Worm (Caenorhabditis elegans) whole organism, young adult: ENCODE results near the gene ndc-80.

Experiments used
- B0261.1 ChIP-seq: sonication (generic microtip); optimal IDR thresholded peaks from 2 replicates; lab custom pipeline; 2016; ENCODE audit warnings: mild to moderate bottlenecking, missing genetic modification characterization, moderate library complexity, missing compliant biosample characterization
- F22D6.2 ChIP-seq: sonication (generic microtip); optimal IDR thresholded peaks from 2 replicates; lab custom pipeline; 2016; ENCODE audit warnings: mild to moderate bottlenecking, missing genetic modification characterization, missing compliant biosample characterization
- F33H1.4 ChIP-seq: fragments of 200-800 bp; sonication (Bioruptor generic); IDR thresholded peaks from 2 replicates; pipeline ENCODE4 v1.3.6; 2022; ENCODE audit warnings: missing genetic modification reagents, missing genetic modification characterization, missing compliant biosample characterization
- F55B11.4 ChIP-seq: sonication (generic microtip); optimal IDR thresholded peaks from 2 replicates; lab custom pipeline; 2016; ENCODE audit warnings: missing compliant biosample characterization, missing genetic modification characterization, borderline replicate concordance; ENCODE audit not compliant: insufficient read depth
- K11D2.4 ChIP-seq: fragments of 200-800 bp; sonication (Bioruptor generic); IDR thresholded peaks from 2 replicates; pipeline ENCODE4 v1.3.6; 2022; ENCODE audit warnings: missing genetic modification reagents, missing genetic modification characterization, missing compliant biosample characterization
- K12H6.12 ChIP-seq: fragments of 200-800 bp; sonication (Bioruptor generic); optimal IDR thresholded peaks from 2 replicates; lab custom pipeline; 2018; ENCODE audit warnings: mild to moderate bottlenecking, missing genetic modification characterization, missing compliant biosample characterization
- Y67H2A.10 ChIP-seq: fragments of 200-800 bp; sonication (Bioruptor generic); conservative IDR thresholded peaks from 2 replicates; pipeline ENCODE4 v1.3.6; 2022; ENCODE audit warnings: missing genetic modification reagents, missing genetic modification characterization, missing compliant biosample characterization
- Y79H2A.3 ChIP-seq: fragments of 200-800 bp; sonication (Bioruptor generic); conservative IDR thresholded peaks from 2 replicates; pipeline ENCODE4 v1.3.6; 2022; ENCODE audit warnings: missing genetic modification reagents, missing genetic modification characterization, missing compliant biosample characterization
- Y95B8A.8 ChIP-seq: fragments of 200-800 bp; sonication (Bioruptor generic); IDR thresholded peaks from 2 replicates; pipeline ENCODE4 v1.3.6; 2022; ENCODE audit warnings: missing genetic modification reagents, missing genetic modification characterization, missing compliant biosample characterization
- ZK185.1 ChIP-seq: sonication (generic microtip); optimal IDR thresholded peaks from 2 replicates; lab custom pipeline; 2016; ENCODE audit warnings: mild to moderate bottlenecking, missing genetic modification characterization, missing compliant biosample characterization; ENCODE audit not compliant: poor library complexity, severe bottlenecking
- aptf-2 ChIP-seq: fragments of 200-800 bp; sonication (Bioruptor generic); conservative IDR thresholded peaks from 2 replicates; pipeline ENCODE4 v1.3.6; 2022; ENCODE audit warnings: missing genetic modification reagents, missing genetic modification characterization, missing compliant biosample characterization
- attf-3 ChIP-seq: fragments of 200-800 bp; sonication (Bioruptor generic); conservative IDR thresholded peaks from 2 replicates; pipeline ENCODE4 v1.3.6; 2022; ENCODE audit warnings: missing genetic modification reagents, missing genetic modification characterization, missing compliant biosample characterization
- attf-5 ChIP-seq: fragments of 200-800 bp; sonication (Bioruptor generic); optimal IDR thresholded peaks from 2 replicates; lab custom pipeline; 2018; ENCODE audit warnings: mild to moderate bottlenecking, missing genetic modification characterization, missing compliant biosample characterization
- bed-1 ChIP-seq: fragments of 200-800 bp; sonication (Bioruptor generic); IDR thresholded peaks from 2 replicates; pipeline ENCODE4 v1.3.6; 2022; ENCODE audit warnings: missing genetic modification reagents, missing genetic modification characterization, missing compliant biosample characterization
- ccch-3 ChIP-seq: fragments of 200-800 bp; sonication (Bioruptor generic); optimal IDR thresholded peaks from 2 replicates; lab custom pipeline; 2018; ENCODE audit warnings: mild to moderate bottlenecking, missing genetic modification characterization, missing compliant biosample characterization
- cebp-1 ChIP-seq, 2 experiments: fragments of 200-800 bp in 1 of 2; sonication (Bioruptor generic) in 1 of 2; sonication (generic microtip) in 1 of 2; IDR thresholded peaks in 1 of 2; optimal IDR thresholded peaks in 1 of 2; 2 replicates each; pipeline versions ENCODE4 v1.3.6 to Lab custom; 2017 to 2022; ENCODE audit warnings: missing compliant biosample characterization in 2 of 2, missing genetic modification characterization in 2 of 2, mild to moderate bottlenecking in 1 of 2, missing genetic modification reagents in 1 of 2, moderate library complexity in 1 of 2
- cebp-2 ChIP-seq: fragments of 200-800 bp; sonication (Bioruptor generic); IDR thresholded peaks from 2 replicates; pipeline ENCODE4 v1.3.6; 2022; ENCODE audit warnings: missing genetic modification characterization, missing compliant biosample characterization
- ceh-40 ChIP-seq: fragments of 200-800 bp; sonication (Bioruptor generic); IDR thresholded peaks from 2 replicates; pipeline ENCODE4 v1.3.6; 2022; ENCODE audit warnings: missing genetic modification characterization, missing compliant biosample characterization
- ceh-91 ChIP-seq: fragments of 200-800 bp; sonication (Bioruptor generic); IDR thresholded peaks from 2 replicates; pipeline ENCODE4 v1.3.6; 2022; ENCODE audit warnings: missing genetic modification reagents, missing genetic modification characterization, missing compliant biosample characterization
- dpl-1 ChIP-seq: fragments of 150-350 bp; optimal IDR thresholded peaks from 2 replicates; lab custom pipeline; 2014; ENCODE audit warnings: missing biosample characterization, missing genetic modification reagents, missing genetic modification characterization
- egl-18 ChIP-seq: fragments of 200-800 bp; sonication (Bioruptor generic); IDR thresholded peaks from 2 replicates; pipeline ENCODE4 v1.3.6; 2022; ENCODE audit warnings: missing genetic modification reagents, missing genetic modification characterization, missing compliant biosample characterization
- ekl-4 ChIP-seq: fragments of 200-800 bp; sonication (Bioruptor generic); IDR thresholded peaks from 2 replicates; pipeline ENCODE4 v1.3.6; 2022; ENCODE audit warnings: missing genetic modification reagents, missing genetic modification characterization, missing compliant biosample characterization
- hlh-12 ChIP-seq: sonication (generic microtip); optimal IDR thresholded peaks from 2 replicates; lab custom pipeline; 2016; ENCODE audit warnings: missing genetic modification characterization, missing compliant biosample characterization
- hmg-1.2 ChIP-seq: fragments of 200-800 bp; sonication (Bioruptor generic); IDR thresholded peaks from 2 replicates; pipeline ENCODE4 v1.3.6; 2022; ENCODE audit warnings: missing genetic modification reagents, missing genetic modification characterization, missing compliant biosample characterization
- hsf-1 ChIP-seq: fragments of 200-800 bp; sonication (Bioruptor generic); IDR thresholded peaks from 2 replicates; pipeline ENCODE4 v1.3.6; 2022; ENCODE audit warnings: missing genetic modification reagents, missing genetic modification characterization, missing compliant biosample characterization
- let-526 ChIP-seq: fragments of 200-800 bp; sonication (Bioruptor generic); IDR thresholded peaks from 2 replicates; pipeline ENCODE4 v1.3.6; 2022; ENCODE audit warnings: missing genetic modification reagents, missing genetic modification characterization, missing compliant biosample characterization
- let-607 ChIP-seq, 2 experiments: fragments of 200-800 bp in 1 of 2; sonication (Bioruptor generic) in 1 of 2; sonication (generic microtip) in 1 of 2; optimal IDR thresholded peaks; 2 replicates each; lab custom pipeline; 2016 to 2018; ENCODE audit warnings: mild to moderate bottlenecking in 2 of 2, missing compliant biosample characterization in 2 of 2, missing genetic modification characterization in 2 of 2, moderate library complexity in 2 of 2, missing genotype in 1 of 2
- lin-35 ChIP-seq, 3 experiments: fragments of 150-350 bp in 2 of 3; sonication (generic microtip) in 1 of 3; optimal IDR thresholded peaks; 2 replicates each; lab custom pipeline; 2014 to 2018; ENCODE audit warnings: missing biosample characterization in 3 of 3, missing genetic modification characterization in 3 of 3, missing genetic modification reagents in 3 of 3
- lin-54 ChIP-seq: fragments of 200-800 bp; sonication (Bioruptor generic); optimal IDR thresholded peaks from 2 replicates; lab custom pipeline; 2018; ENCODE audit warnings: mild to moderate bottlenecking, missing genetic modification characterization, missing compliant biosample characterization
- lsl-1 ChIP-seq: fragments of 200-800 bp; sonication (Bioruptor generic); optimal IDR thresholded peaks from 2 replicates; lab custom pipeline; 2018; ENCODE audit warnings: mild to moderate bottlenecking, missing genetic modification characterization, moderate library complexity, missing compliant biosample characterization
- madf-8 ChIP-seq: fragments of 200-800 bp; sonication (Bioruptor generic); conservative IDR thresholded peaks from 2 replicates; pipeline ENCODE4 v1.3.6; 2022; ENCODE audit warnings: missing genetic modification reagents, missing genetic modification characterization, missing compliant biosample characterization
- mcd-1 ChIP-seq: fragments of 200-800 bp; sonication (Bioruptor generic); IDR thresholded peaks from 2 replicates; pipeline ENCODE4 v1.3.6; 2022; ENCODE audit warnings: missing genetic modification reagents, missing genetic modification characterization, missing compliant biosample characterization
- mxl-1 ChIP-seq: sonication (generic microtip); optimal IDR thresholded peaks from 2 replicates; lab custom pipeline; 2016; ENCODE audit warnings: missing genetic modification characterization, missing compliant biosample characterization
- nhr-90 ChIP-seq: sonication (generic microtip); optimal IDR thresholded peaks from 2 replicates; lab custom pipeline; 2016; ENCODE audit warnings: missing genotype, mild to moderate bottlenecking, missing genetic modification characterization, missing compliant biosample characterization
- rec-8 ChIP-seq, 2 experiments: sonication (generic microtip); optimal IDR thresholded peaks; 2 replicates each; lab custom pipeline; 2016; ENCODE audit warnings: mild to moderate bottlenecking in 2 of 2, missing genetic modification characterization in 2 of 2, missing genetic modification reagents in 2 of 2, missing genotype in 2 of 2, missing biosample characterization in 1 of 2, missing compliant biosample characterization in 1 of 2, moderate library complexity in 1 of 2
- repo-1 ChIP-seq: sonication (generic microtip); optimal IDR thresholded peaks from 2 replicates; lab custom pipeline; 2017; ENCODE audit warnings: mild to moderate bottlenecking, missing genetic modification characterization, missing compliant biosample characterization
- sdz-38 ChIP-seq: sonication (generic microtip); optimal IDR thresholded peaks from 2 replicates; lab custom pipeline; 2016; ENCODE audit warnings: missing genotype, missing genetic modification characterization, missing compliant biosample characterization
- sea-2 ChIP-seq: fragments of 200-800 bp; sonication (Bioruptor generic); IDR thresholded peaks from 2 replicates; pipeline ENCODE4 v1.3.6; 2022; ENCODE audit warnings: missing genetic modification characterization, missing compliant biosample characterization
- unc-62 ChIP-seq: fragments of 150-350 bp; optimal IDR thresholded peaks from 2 replicates; lab custom pipeline; 2014; ENCODE audit warnings: missing biosample characterization, missing genetic modification reagents, missing genetic modification characterization
- xnd-1 ChIP-seq: sonication (generic microtip); optimal IDR thresholded peaks from 2 replicates; lab custom pipeline; 2016; ENCODE audit warnings: missing genotype, missing genetic modification reagents, missing genetic modification characterization, missing compliant biosample characterization
- ztf-22 ChIP-seq: fragments of 200-800 bp; sonication (Bioruptor generic); optimal IDR thresholded peaks from 2 replicates; lab custom pipeline; 2018; ENCODE audit warnings: mild to moderate bottlenecking, missing genetic modification characterization, moderate library complexity, missing compliant biosample characterization
- ztf-3 ChIP-seq: fragments of 200-800 bp; sonication (Bioruptor generic); optimal IDR thresholded peaks from 2 replicates; lab custom pipeline; 2018; ENCODE audit warnings: mild to moderate bottlenecking, missing genetic modification characterization, missing compliant biosample characterization

The ndc-80 gene

ce11 chrIV:10040803-10041202 lies 45.1 kb upstream of the ndc-80 start, which contains the start of gene dhs-31:
Gene dhs-31, minus strand, starts transcription at chrIV:10040903.
- TF ChIP-seq ccch-3 (no peak), madf-8 (GFP tag; lab: Robert Waterston, UW) (no peak), K11D2.4 (no peak), B0261.1 (tag; lab: Kevin White, UChicago) (no peak), Y67H2A.10 (no peak), hlh-12 (tag; lab: Kevin White, UChicago) (no peak), ztf-3 (GFP tag; lab: Kevin White, UChicago) (no peak), cebp-2 (GFP tag; lab: Robert Waterston, UW) (no peak), unc-62 (GFP tag; lab: Kevin White, UChicago) (no peak), egl-18 (GFP tag; lab: Robert Waterston, UW) (no peak), hmg-1.2 (GFP tag; lab: Robert Waterston, UW) (no peak)
- TF ChIP-seq, all 124 proteins: peak for 0

DNA sequence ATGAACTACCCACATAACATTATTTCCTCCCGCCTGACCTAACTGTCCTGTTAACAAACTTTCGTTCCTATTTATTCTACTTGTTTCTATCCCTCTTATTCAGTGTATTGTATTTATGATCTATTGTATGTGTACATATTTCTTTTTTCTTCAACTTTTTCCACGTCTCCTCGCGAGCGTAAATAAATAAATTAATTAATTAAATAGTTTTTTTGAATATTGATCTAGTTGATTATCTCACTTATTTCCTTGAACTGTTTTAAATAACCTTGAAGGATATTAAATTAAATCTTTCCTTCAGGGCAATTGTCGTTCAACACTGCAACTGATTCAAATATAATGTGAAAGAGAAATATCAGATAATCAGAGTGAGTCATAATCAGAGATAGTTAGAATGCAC lies 43.1 kb upstream of the ndc-80 start, which contains the start of gene frk-1:
Gene frk-1 (plus strand): TSS at position 301 of the 400 bp plus-strand sequence.
- TF ChIP-seq madf-8 (GFP tag; lab: Robert Waterston, UW) (no peak), ztf-22 (no peak), bed-1 (no peak), mxl-1 (no peak), xnd-1 (tag; lab: Kevin White, UChicago) (no peak), rec-8 (tag; optimal IDR thresholded peaks at IDR 0.05; lab: Kevin White, UChicago) (no peak), lin-54 (GFP tag; lab: Kevin White, UChicago) (no peak), Y95B8A.8 (GFP tag; lab: Robert Waterston, UW) (no peak)
- TF ChIP-seq, all 124 proteins: peak for 0

ce11 chrIV:10046005-10046404 lies 39.9 kb upstream of the ndc-80 start:
- TF ChIP-seq hsf-1 (GFP tag; lab: Robert Waterston, UW) (no peak), F22D6.2 (no peak), attf-5 (GFP tag; lab: Kevin White, UChicago) (no peak)

DNA sequence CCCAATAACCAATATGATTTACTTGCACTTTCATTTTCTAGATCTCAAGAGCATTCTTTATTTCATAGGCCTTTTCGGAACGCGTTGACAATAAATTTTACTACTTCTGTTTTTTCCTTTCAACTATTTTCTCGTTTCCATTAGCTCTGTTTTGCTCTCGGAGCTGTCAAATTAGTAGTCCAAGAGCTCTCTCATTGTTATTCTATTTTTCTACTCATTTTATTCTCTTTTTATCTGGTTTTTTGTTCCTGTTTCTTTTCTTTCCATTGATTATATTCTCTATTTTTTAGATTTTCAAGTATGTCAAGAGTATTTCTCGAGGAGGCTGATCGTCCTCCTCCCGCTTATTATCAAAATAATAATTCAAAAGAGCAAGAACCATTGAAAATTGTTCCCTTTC lies 38.8 kb upstream of the ndc-80 start, which contains the start of gene T04B2.3:
Gene T04B2.3 (plus strand): TSS at position 301 of the 400 bp plus-strand sequence.
- TF ChIP-seq Y79H2A.3 (GFP tag; lab: Robert Waterston, UW) (no peak), F22D6.2 (no peak), ceh-91 (GFP tag; lab: Robert Waterston, UW) (no peak), sea-2 (no peak), sdz-38 (tag; lab: Kevin White, UChicago) (no peak), hsf-1 (GFP tag; lab: Robert Waterston, UW) (no peak), cebp-1 (GFP tag; IDR thresholded peaks at IDR 0.05; lab: Robert Waterston, UW) (no peak), cebp-1 (tag; optimal IDR thresholded peaks at IDR 0.05; lab: Kevin White, UChicago) (no peak), let-607 (tag; optimal IDR thresholded peaks at IDR 0.05; lab: Kevin White, UChicago) (no peak), ztf-22 (no peak), lsl-1 (GFP tag; lab: Kevin White, UChicago) (no peak), aptf-2 (no peak), ceh-40 (no peak), attf-3 (GFP tag; lab: Robert Waterston, UW) (no peak)

DNA sequence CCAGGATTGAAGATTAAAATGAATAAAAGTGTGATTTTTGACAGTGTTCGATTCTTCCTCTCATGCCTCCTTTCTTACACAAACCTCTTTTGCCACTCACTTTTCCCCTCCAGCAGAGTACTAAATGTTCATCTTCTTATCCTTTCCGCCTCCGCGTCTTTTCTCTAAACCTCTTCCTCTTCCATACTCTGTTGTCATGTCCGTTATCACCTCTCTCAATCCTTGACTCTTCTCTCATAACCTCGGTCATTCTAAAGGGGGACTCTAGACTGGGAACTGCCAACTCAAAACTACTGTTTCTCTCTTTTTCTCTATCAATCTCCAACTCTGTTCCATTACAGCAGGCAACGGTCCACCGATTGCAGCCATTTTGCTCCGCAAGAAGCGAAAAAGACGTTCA lies 37.7 kb upstream of the ndc-80 start:
- TF ChIP-seq nhr-90 (tag; lab: Kevin White, UChicago) (no peak), mcd-1 (GFP tag; lab: Robert Waterston, UW) (no peak), dpl-1 (no peak), hsf-1 (GFP tag; lab: Robert Waterston, UW) (no peak), cebp-1 (GFP tag; IDR thresholded peaks at IDR 0.05; lab: Robert Waterston, UW) (no peak), cebp-1 (tag; optimal IDR thresholded peaks at IDR 0.05; lab: Kevin White, UChicago) (no peak), cebp-2 (GFP tag; lab: Robert Waterston, UW) (no peak), K12H6.12 (no peak), repo-1 (tag; lab: Kevin White, UChicago) (no peak), F33H1.4 (no peak), ZK185.1 (tag; lab: Kevin White, UChicago) (no peak), F55B11.4 (tag; lab: Kevin White, UChicago) (no peak), lin-35 (GFP tag; optimal IDR thresholded peaks at IDR 0.05; lab: Kevin White, UChicago) (no peak), ekl-4 (GFP tag; lab: Robert Waterston, UW) (no peak), let-526 (GFP tag; lab: Robert Waterston, UW) (no peak), let-607 (tag; optimal IDR thresholded peaks at IDR 0.05; lab: Kevin White, UChicago) (no peak)
